Worm (Caenorhabditis elegans) whole organism, L3 larva: ENCODE measurements around the gene T19D2.13.

Experiments used
- aly-2 ChIP-seq: fragments of 150-350 bp; optimal IDR thresholded peaks from 2 replicates; lab custom pipeline; 2014; ENCODE audit warnings: missing biosample characterization, missing genetic modification characterization
- ama-1 ChIP-seq: fragments of 150-350 bp; optimal IDR thresholded peaks from 2 replicates; lab custom pipeline; 2018
- ceh-16 ChIP-seq: sonication (generic microtip); optimal IDR thresholded peaks from 2 replicates; lab custom pipeline; 2017; ENCODE audit warnings: missing biosample characterization, missing genetic modification characterization
- ceh-82 ChIP-seq: fragments of 150-350 bp; optimal IDR thresholded peaks from 2 replicates; lab custom pipeline; 2014; ENCODE audit warnings: missing biosample characterization, missing genetic modification characterization
- ceh-9 ChIP-seq: sonication (generic microtip); optimal IDR thresholded peaks from 2 replicates; lab custom pipeline; 2018; ENCODE audit warnings: missing biosample characterization, missing genetic modification characterization
- elt-1 ChIP-seq: fragments of 150-350 bp; optimal IDR thresholded peaks from 2 replicates; lab custom pipeline; 2014; ENCODE audit warnings: missing biosample characterization, missing genetic modification characterization
- elt-2 ChIP-seq: sonication (generic microtip); optimal IDR thresholded peaks from 2 replicates; lab custom pipeline; 2016; ENCODE audit warnings: missing genetic modification reagents, mild to moderate bottlenecking, missing genetic modification characterization, missing compliant biosample characterization
- elt-3 ChIP-seq, 3 experiments: fragments of 150-350 bp in 1 of 3; sonication (generic microtip) in 2 of 3; optimal IDR thresholded peaks; 2 replicates in 2 of 3; 4 replicates in 1 of 3; lab custom pipeline; 2014 to 2017; ENCODE audit warnings: missing biosample characterization in 3 of 3, missing genetic modification characterization in 3 of 3
- fkh-10 ChIP-seq: sonication (generic microtip); optimal IDR thresholded peaks from 2 replicates; lab custom pipeline; 2017; ENCODE audit warnings: missing biosample characterization, missing genetic modification reagents, missing genetic modification characterization
- fkh-2 ChIP-seq: fragments of 150-350 bp; optimal IDR thresholded peaks from 2 replicates; lab custom pipeline; 2014; ENCODE audit warnings: missing biosample characterization, missing genetic modification reagents, missing genetic modification characterization
- lin-15B ChIP-seq: fragments of 150-350 bp; optimal IDR thresholded peaks from 2 replicates; lab custom pipeline; 2014; ENCODE audit warnings: missing biosample characterization, missing genetic modification characterization
- lsy-12 ChIP-seq: sonication (generic microtip); optimal IDR thresholded peaks from 2 replicates; lab custom pipeline; 2016; ENCODE audit warnings: mild to moderate bottlenecking, missing genetic modification characterization, missing compliant biosample characterization
- mdl-1 ChIP-seq: fragments of 150-350 bp; optimal IDR thresholded peaks from 2 replicates; lab custom pipeline; 2014; ENCODE audit warnings: missing biosample characterization, missing genetic modification characterization
- mml-1 ChIP-seq: fragments of 150-350 bp; sonication (generic microtip); optimal IDR thresholded peaks from 3 replicates; lab custom pipeline; 2014; ENCODE audit warnings: missing biosample characterization, missing genetic modification characterization
- nfya-1 ChIP-seq: sonication (generic microtip); optimal IDR thresholded peaks from 2 replicates; lab custom pipeline; 2017; ENCODE audit warnings: missing genetic modification characterization, mild to moderate bottlenecking, missing compliant biosample characterization, antibody characterized with exemption, moderate library complexity; ENCODE audit not compliant: insufficient read depth
- nhr-25 ChIP-seq: sonication (generic microtip); optimal IDR thresholded peaks from 2 replicates; lab custom pipeline; 2017; ENCODE audit warnings: missing biosample characterization, missing genetic modification characterization
- nhr-28 ChIP-seq: fragments of 150-350 bp; optimal IDR thresholded peaks from 2 replicates; lab custom pipeline; 2014; ENCODE audit warnings: missing biosample characterization, missing genetic modification characterization
- pha-4 ChIP-seq: fragments of 150-350 bp; optimal IDR thresholded peaks from 2 replicates; lab custom pipeline; 2014; ENCODE audit warnings: missing biosample characterization, missing genetic modification reagents, missing genetic modification characterization
- pqm-1 ChIP-seq: fragments of 150-350 bp; optimal IDR thresholded peaks from 2 replicates; lab custom pipeline; 2017; ENCODE audit warnings: missing biosample characterization, missing genetic modification characterization, inconsistent platforms
- sea-2 ChIP-seq: fragments of 150-350 bp; sonication (generic microtip); optimal IDR thresholded peaks from 4 replicates; lab custom pipeline; 2014; ENCODE audit warnings: missing biosample characterization, missing genetic modification reagents, missing genetic modification characterization
- skn-1 ChIP-seq: fragments of 150-350 bp; optimal IDR thresholded peaks from 2 replicates; lab custom pipeline; 2014; ENCODE audit warnings: missing biosample characterization, missing genetic modification characterization
- tbx-2 ChIP-seq: sonication (generic microtip); optimal IDR thresholded peaks from 2 replicates; lab custom pipeline; 2016; ENCODE audit warnings: mild to moderate bottlenecking, missing genetic modification characterization, missing compliant biosample characterization
- unc-39 ChIP-seq: sonication (generic microtip); optimal IDR thresholded peaks from 4 replicates; lab custom pipeline; 2017; ENCODE audit warnings: missing biosample characterization, missing genetic modification characterization
- ztf-11 ChIP-seq: fragments of 150-350 bp; optimal IDR thresholded peaks from 2 replicates; lab custom pipeline; 2014; ENCODE audit warnings: missing biosample characterization, missing genetic modification characterization

T19D2.13 gene

DNA sequence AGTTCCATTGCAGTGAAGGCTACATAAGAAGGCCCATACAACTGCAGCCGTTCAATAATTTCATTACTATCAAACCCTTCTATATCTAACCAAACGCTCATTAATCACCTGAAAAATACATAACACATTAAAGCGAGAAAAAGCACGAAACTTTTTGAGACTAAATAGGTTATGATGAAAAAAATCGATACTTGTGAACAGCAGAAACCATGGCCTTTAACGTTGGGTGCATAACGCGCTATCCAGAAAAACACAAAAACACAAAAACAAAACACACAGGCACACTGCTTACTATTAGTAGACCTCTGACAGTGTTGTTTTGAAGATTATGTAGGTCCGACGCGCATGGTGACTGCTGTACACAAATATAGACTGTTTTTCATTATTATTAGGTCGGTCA lies 30.9 kb downstream of the T19D2.13 start, which contains the start of gene T22B2.5:
Gene T22B2.5 (minus strand): TSS at position 101 of the 400 bp plus-strand sequence.
- TF ChIP-seq elt-1 (tag; lab: Kevin White, UChicago) = no peak
- TF ChIP-seq ceh-9 (tag; lab: Kevin White, UChicago) = no peak
- TF ChIP-seq ceh-16 (tag; lab: Kevin White, UChicago) = no peak
- no peak for TF ChIP-seq elt-2 (tag; lab: Kevin White, UChicago)
- no peak for TF ChIP-seq ceh-82 (tag; lab: Kevin White, UChicago)
- no peak for TF ChIP-seq ztf-11

DNA sequence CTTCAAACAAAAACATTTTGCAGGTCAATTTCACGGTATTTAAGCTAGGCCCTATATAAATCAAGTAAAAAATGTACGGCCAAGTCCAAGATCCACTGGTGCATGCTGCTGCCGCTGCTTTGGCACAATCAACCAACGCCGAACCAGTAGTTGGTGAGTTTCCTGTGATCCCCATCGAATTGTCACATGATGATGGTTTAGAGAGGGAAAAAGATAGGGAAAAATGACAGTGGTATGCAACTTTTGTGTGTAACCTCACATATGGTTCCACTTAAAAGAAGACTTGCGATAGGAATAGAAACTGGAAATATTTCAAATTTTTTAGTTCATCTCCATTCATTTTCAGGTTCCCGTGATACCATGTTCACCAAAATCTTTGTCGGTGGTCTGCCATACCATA lies 37.6 kb downstream of the T19D2.13 start, which contains the start of gene sup-12:
Gene sup-12 (plus strand): TSS at position 17 of the 400 bp plus-strand sequence.
- TF ChIP-seq unc-39 (tag; lab: Kevin White, UChicago) = no peak
- TF ChIP-seq lsy-12 (tag; lab: Kevin White, UChicago) = no peak
- TF ChIP-seq mml-1 (tag; lab: Kevin White, UChicago) = no peak
- TF ChIP-seq mdl-1 (tag; lab: Kevin White, UChicago) = no peak
- no peak for TF ChIP-seq nhr-25 (tag; lab: Kevin White, UChicago)

DNA sequence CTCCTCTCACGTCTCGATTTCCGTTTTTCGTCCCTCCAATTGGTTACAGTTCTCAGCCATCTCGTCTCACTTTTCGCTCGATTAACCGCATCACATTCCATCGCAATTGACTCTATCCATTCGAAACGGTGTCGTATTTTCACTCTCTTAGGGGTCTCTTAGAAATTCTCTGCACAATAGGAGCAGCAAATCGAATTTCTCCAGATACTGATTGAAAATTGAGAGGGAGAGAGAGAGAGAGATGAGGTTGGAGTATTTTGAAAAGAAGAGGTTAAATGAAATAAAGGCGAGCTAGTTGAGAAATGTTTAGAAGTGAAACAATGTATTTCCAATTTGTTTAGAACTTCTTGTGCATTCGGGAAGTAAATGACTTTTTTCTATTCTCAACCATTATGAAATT lies 40.8 kb downstream of the T19D2.13 start:
- TF ChIP-seq fkh-10 (peak; percentile 93), pqm-1 (no peak)

DNA sequence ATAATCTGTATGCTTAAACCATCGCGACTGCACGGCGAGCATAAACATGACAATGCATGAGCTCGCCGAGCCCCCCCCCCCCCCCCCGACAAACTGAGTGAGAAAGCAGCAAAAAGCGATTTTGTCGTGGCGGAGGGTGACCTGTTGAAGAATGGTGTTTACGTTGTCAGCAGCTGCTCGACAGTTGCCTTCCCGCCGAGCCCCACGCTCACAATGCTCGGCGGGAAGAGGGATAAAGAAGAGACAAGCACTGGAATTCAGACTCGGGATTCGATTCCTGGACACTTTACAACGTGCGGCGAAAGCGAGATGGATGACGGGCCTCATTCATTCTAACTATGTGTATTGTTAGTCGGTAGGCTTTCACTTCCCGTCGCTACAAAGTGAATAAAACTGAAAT lies 41.5 kb downstream of the T19D2.13 start:
- no peak for TF ChIP-seq aly-2 (tag; lab: Kevin White, UChicago)
- TF ChIP-seq lin-15B = no peak
- TF ChIP-seq elt-2 (tag; lab: Kevin White, UChicago) = no peak
- no peak for TF ChIP-seq mdl-1 (tag; lab: Kevin White, UChicago)
- no peak for TF ChIP-seq lsy-12 (tag; lab: Kevin White, UChicago)
- TF ChIP-seq unc-39 (tag; lab: Kevin White, UChicago) = no peak
- TF ChIP-seq nfya-1 (tag; lab: Kevin White, UChicago) = no peak
- TF ChIP-seq nhr-28 (tag; lab: Kevin White, UChicago) = no peak
- TF ChIP-seq tbx-2 (tag; lab: Kevin White, UChicago) = no peak
- no peak for TF ChIP-seq fkh-2 (tag; lab: Kevin White, UChicago)

DNA sequence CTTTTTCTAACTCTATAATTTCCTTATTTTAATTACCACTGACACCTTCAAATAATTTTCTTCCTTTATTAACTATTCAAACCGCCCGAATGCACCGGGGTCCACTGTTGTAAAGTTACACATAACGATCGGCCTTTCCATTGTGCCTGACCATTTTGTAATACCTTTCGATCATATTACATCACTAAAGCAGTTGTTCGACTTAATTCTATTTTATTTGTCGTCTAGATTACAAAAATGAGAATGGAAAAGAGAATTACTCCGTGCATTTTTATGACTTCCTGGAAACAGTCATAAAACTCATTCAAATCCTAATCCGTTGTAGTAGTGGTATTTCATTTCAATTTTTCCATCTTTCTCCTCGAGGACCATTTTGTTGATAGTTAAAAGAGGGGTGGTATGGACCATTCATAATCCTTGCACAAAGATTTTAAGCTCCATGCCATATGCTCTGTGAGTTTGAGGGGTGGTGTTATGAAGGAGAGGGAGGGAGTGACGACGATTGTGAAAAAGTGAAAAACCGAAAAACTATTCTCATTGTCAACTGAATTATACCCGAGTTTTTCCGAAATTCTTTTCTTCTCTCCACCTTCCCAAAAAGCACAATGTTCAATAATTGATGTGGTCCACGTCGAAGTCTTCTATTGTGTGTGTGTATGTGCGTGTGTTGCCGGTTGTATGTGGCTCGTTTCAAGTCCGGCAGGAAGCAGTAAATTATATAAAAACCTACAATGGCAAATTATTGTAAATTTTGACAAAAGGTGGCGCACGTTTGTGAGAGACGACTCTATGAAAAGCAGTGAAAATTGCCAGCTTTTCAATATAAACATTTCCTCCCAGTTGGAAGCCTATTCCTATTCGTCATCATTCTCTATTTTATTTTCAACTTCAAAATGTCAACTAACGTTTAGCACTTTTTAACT lies 43.7 kb downstream of the T19D2.13 start:
- no peak for TF ChIP-seq elt-3 (tag; optimal IDR thresholded peaks at IDR 0.05; lab: Kevin White, UChicago)
- no peak for TF ChIP-seq aly-2 (tag; lab: Kevin White, UChicago)
- peak; percentile 15 for TF ChIP-seq elt-1 (tag; lab: Kevin White, UChicago)
- TF ChIP-seq nfya-1 (tag; lab: Kevin White, UChicago) = peak; percentile 6

DNA sequence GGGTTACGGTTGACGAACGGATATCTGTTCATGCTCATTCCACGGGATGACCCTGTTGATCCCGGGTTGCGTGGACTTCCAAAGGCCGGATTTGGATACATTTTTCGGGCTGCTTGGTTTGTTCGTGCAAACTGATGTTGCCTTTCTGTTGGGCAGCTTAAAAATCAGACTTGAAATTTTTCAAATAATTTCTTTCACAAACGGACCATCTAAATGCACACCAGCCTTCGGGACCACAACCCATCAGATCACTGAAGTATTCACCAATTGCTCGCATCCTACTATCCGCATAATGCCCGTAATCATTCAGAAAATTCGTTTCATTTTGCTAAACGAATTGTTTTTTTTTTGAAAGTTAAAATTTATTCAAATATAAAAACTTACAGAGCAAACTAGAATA lies 46.6 kb downstream of the T19D2.13 start, which contains the start of gene F47F2.3:
Gene F47F2.3 (minus strand): TSS at position 101 of the 400 bp plus-strand sequence.
- no peak for TF ChIP-seq ama-1 (lab: Kevin White, UChicago)
- no peak for TF ChIP-seq sea-2
- no peak for TF ChIP-seq fkh-2 (tag; lab: Kevin White, UChicago)
- TF ChIP-seq pha-4 (tag; lab: Kevin White, UChicago) = no peak
- TF ChIP-seq skn-1 (tag; lab: Kevin White, UChicago) = no peak
- TF ChIP-seq, all 47 proteins: peak for 0
